Worm (Caenorhabditis elegans) whole organism, L4/young adult: ENCODE results near the gene Y102A11A.1.

Experiments used
- dao-5 ChIP-seq: sonication (generic microtip); optimal IDR thresholded peaks from 2 replicates; lab custom pipeline; 2016; ENCODE audit warnings: missing genotype, missing genetic modification characterization, moderate library complexity, missing compliant biosample characterization
- him-1 ChIP-seq: sonication (generic microtip); optimal IDR thresholded peaks from 2 replicates; lab custom pipeline; 2016; ENCODE audit warnings: missing genotype, missing genetic modification reagents, missing genetic modification characterization, missing compliant biosample characterization

ce11 chrX:2064730-2065129 lies 13.1 kb downstream of the Y102A11A.1 start, which contains the start of gene F49H12.7:
- TF ChIP-seq him-1 (tag; lab: Kevin White, UChicago) (no peak), dao-5 (tag; lab: Kevin White, UChicago) (no peak)
